Worm (Caenorhabditis elegans): ENCODE measurements around the gene wago-10.

wago-10 gene

ce11 chrV:349054-349453 lies 5.8 kb downstream of the wago-10 start, which contains the start of gene atg-9 (continued):
- TF ChIP-seq zag-1 (tag; optimal IDR thresholded peaks at IDR 0.05): no peak

DNA sequence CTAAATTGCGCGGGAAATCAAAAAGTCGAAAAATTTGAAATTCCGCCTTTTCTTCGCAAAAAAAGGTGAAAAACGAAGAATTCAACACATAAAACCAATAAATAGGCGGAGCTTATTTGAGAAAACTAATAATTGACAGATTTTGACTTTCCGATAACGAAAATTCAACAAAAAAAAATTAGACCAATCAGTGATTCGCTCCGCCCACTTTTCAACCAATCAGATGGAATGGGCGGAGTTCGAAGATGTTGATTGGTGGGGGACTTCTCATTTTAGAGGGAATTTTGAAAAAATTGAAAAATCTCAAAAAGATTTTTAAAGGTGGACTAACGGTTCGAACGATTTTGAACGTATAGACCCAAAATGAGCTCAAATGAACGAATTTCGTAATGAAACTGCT lies 7.6 kb downstream of the wago-10 start:
- TF ChIP-seq xbp-1 (tag; optimal IDR thresholded peaks at IDR 0.05) (no peak), pqm-1 (tag; optimal IDR thresholded peaks at IDR 0.05) (no peak), hlh-17 (GFP tag; optimal IDR thresholded peaks at IDR 0.05; ENCODE audit: borderline replicate concordance) (no peak), hpl-2 (GFP tag; optimal IDR thresholded peaks at IDR 0.05) (no peak), swsn-7 (tag; optimal IDR thresholded peaks at IDR 0.05) (no peak), sox-4 (tag; optimal IDR thresholded peaks at IDR 0.05) (no peak), Y116A8C.19 (tag; optimal IDR thresholded peaks at IDR 0.05; ENCODE audit: borderline replicate concordance) (no peak), zag-1 (tag; optimal IDR thresholded peaks at IDR 0.05) (no peak), ceh-90 (tag; optimal IDR thresholded peaks at IDR 0.05) (no peak), nhr-237 (tag; optimal IDR thresholded peaks at IDR 0.05) (no peak), skn-1 (tag; optimal IDR thresholded peaks at IDR 0.05) (no peak), vab-15 (tag; optimal IDR thresholded peaks at IDR 0.05) (no peak), C04F5.9 (tag; optimal IDR thresholded peaks at IDR 0.05) (no peak)

DNA sequence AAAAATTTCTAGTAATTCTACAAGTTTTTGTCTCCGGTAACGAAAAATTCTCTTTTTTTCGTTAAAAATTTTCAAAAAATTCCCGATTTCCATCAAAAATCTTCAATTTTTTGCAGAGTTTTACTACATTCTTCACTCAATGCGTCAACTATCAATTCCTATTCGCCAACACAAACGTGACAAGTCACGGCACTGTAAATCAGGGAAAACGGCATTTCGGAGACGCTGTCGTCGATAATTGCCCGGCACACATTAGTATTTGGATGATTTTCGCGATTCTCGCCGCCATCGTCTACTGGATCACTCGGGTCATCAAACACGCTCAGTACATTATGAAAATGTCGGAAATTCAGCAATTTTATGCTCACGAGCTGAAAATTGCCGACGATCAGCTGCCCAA lies 8.6 kb downstream of the wago-10 start:
- TF ChIP-seq hlh-4 (tag; optimal IDR thresholded peaks at IDR 0.05) (no peak), efl-1 (optimal IDR thresholded peaks at IDR 0.05) (no peak), efl-1 (GFP tag; optimal IDR thresholded peaks at IDR 0.05 in 1 of 2) (peak in 1 of 2 experiments; percentile 20)

- TF ChIP-seq egl-27 (tag; optimal IDR thresholded peaks at IDR 0.05) (no peak), efl-1 (optimal IDR thresholded peaks at IDR 0.05) (no peak), efl-1 (GFP tag; optimal IDR thresholded peaks at IDR 0.05 in 1 of 2) (peak in 1 of 2 experiments; percentile 1)
Observed at ce11 chrV:356959-357702, 13.9 kb downstream of the wago-10 start.

DNA sequence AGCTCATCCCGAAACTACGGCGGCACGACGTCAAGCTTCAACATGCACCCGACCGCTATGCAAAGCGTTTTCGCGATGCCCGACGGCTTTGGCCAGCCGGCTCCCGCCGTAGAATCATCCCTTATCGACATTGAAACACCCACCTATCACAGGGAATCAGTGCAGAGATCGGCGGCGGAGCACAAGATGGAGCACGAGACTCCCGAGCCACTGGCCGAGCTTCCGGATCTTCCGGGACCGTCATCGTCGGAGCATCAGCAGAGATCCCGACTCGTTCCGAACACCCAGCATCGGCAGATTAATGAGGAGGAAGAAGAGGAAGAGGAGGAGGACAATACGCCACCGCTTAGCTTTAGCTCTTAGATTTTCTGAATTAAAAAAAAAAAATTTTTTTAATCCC lies 15.2 kb downstream of the wago-10 start:
- no peak for TF ChIP-seq nhr-11 (tag; optimal IDR thresholded peaks at IDR 0.05)
- TF ChIP-seq nhr-19 (GFP tag; conservative IDR thresholded peaks at IDR 0.05): no peak
- no peak for TF ChIP-seq tlp-1 (tag; optimal IDR thresholded peaks at IDR 0.05)
- TF ChIP-seq rnt-1 (tag; optimal IDR thresholded peaks at IDR 0.05): no peak
- no peak for TF ChIP-seq lin-39 (tag; optimal IDR thresholded peaks at IDR 0.05)
- TF ChIP-seq lin-15B (tag; optimal IDR thresholded peaks at IDR 0.05): no peak
- TF ChIP-seq unc-62 (GFP tag; optimal IDR thresholded peaks at IDR 0.05): no peak
- no peak for TF ChIP-seq snu-23 (GFP tag; optimal IDR thresholded peaks at IDR 0.05)
- no peak for TF ChIP-seq sup-37 (GFP tag; optimal IDR thresholded peaks at IDR 0.05)
- TF ChIP-seq fkh-8 (tag; optimal IDR thresholded peaks at IDR 0.05): no peak
- TF ChIP-seq elt-3 (tag; optimal IDR thresholded peaks at IDR 0.05): no peak
- no peak for TF ChIP-seq nhr-85 (tag)
- TF ChIP-seq Y116A8C.19 (tag; optimal IDR thresholded peaks at IDR 0.05; ENCODE audit: borderline replicate concordance): no peak
- no peak for TF ChIP-seq nhr-71 (tag; optimal IDR thresholded peaks at IDR 0.05)
- no peak for TF ChIP-seq dpl-1 (GFP tag; optimal IDR thresholded peaks at IDR 0.05)
- TF ChIP-seq sox-4 (tag; optimal IDR thresholded peaks at IDR 0.05): no peak

ce11 chrV:359466-359865 lies 16.2 kb downstream of the wago-10 start, which contains the start of gene T22H9.1:
T22H9.1 (plus strand) TSS chrV:359766.
- no peak for TF ChIP-seq snu-23 (GFP tag; optimal IDR thresholded peaks at IDR 0.05)
- no peak for TF ChIP-seq aly-2 (tag; optimal IDR thresholded peaks at IDR 0.05)
- no peak for TF ChIP-seq unc-86 (tag; optimal IDR thresholded peaks at IDR 0.05)
- TF ChIP-seq xbp-1 (tag; optimal IDR thresholded peaks at IDR 0.05): no peak
- TF ChIP-seq mef-2 (tag; optimal IDR thresholded peaks at IDR 0.05): no peak
- TF ChIP-seq nhr-12 (tag; optimal IDR thresholded peaks at IDR 0.05): no peak
